Worm (Caenorhabditis elegans) whole organism, late embryonic: ENCODE results near the gene pqn-31.

Source experiments
- K02D7.2 ChIP-seq: sonication (generic microtip); optimal IDR thresholded peaks from 2 replicates; lab custom pipeline; 2017; ENCODE audit warnings: mild to moderate bottlenecking, missing genetic modification characterization, missing compliant biosample characterization
- Y22D7AL.16 ChIP-seq: sonication (generic microtip); optimal IDR thresholded peaks from 2 replicates; lab custom pipeline; 2016; ENCODE audit warnings: missing genetic modification characterization, missing compliant biosample characterization
- ceh-22 ChIP-seq: sonication (generic microtip); optimal IDR thresholded peaks from 2 replicates; lab custom pipeline; 2017; ENCODE audit warnings: missing biosample characterization, missing genetic modification characterization
- hlh-8 ChIP-seq: sonication (generic microtip); optimal IDR thresholded peaks from 2 replicates; lab custom pipeline; 2016; ENCODE audit warnings: missing genotype, missing genetic modification characterization, missing compliant biosample characterization
- nhr-11 ChIP-seq: fragments of 150-350 bp; optimal IDR thresholded peaks from 2 replicates; lab custom pipeline; 2014; ENCODE audit warnings: missing biosample characterization, missing genetic modification characterization
- pax-1 ChIP-seq: fragments of 150-350 bp; optimal IDR thresholded peaks from 2 replicates; lab custom pipeline; 2014; ENCODE audit warnings: missing biosample characterization, missing genetic modification characterization
- pha-4 ChIP-seq: fragments of 150-350 bp; optimal IDR thresholded peaks from 2 replicates; lab custom pipeline; 2018; ENCODE audit warnings: missing biosample characterization, missing genetic modification reagents, missing genetic modification characterization
- sox-2 ChIP-seq: fragments of 200-800 bp; sonication (Bioruptor generic); IDR thresholded peaks from 2 replicates; pipeline ENCODE4 v1.3.6; 2022; ENCODE audit warnings: missing genetic modification reagents, missing genetic modification characterization, missing compliant biosample characterization
- tbx-2 ChIP-seq: sonication (generic microtip); optimal IDR thresholded peaks from 2 replicates; lab custom pipeline; 2016; ENCODE audit warnings: missing genetic modification characterization, missing compliant biosample characterization
- unc-55 ChIP-seq: sonication (generic microtip); optimal IDR thresholded peaks from 2 replicates; lab custom pipeline; 2017; ENCODE audit warnings: missing biosample characterization, missing genetic modification reagents, missing genetic modification characterization
- unc-86 ChIP-seq: sonication (generic microtip); optimal IDR thresholded peaks from 2 replicates; lab custom pipeline; 2016; ENCODE audit warnings: missing genetic modification characterization, missing compliant biosample characterization

DNA sequence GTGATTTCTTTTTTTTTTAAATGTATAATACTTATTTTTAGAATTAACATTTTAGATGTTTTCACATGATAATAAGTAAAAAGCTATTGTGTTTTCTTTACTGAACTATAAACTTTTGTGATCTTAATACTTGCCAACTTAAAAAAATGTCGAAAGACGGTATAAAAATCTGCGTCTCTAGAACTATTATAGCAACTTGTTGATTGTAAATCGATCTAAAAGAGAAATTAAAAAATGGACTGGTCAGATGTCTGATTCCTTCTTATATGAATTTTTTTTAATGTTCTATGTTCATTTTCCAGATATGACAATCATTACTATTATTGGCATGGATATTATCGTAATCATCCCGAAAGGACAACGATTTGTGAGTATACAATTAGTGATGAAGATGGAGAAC is 18.4 kb downstream of the pqn-31 start, which contains the start of gene F21C10.3:
- TF ChIP-seq nhr-11 (tag; lab: Kevin White, UChicago), result no peak
- no peak for TF ChIP-seq Y22D7AL.16 (tag; lab: Kevin White, UChicago)
- TF ChIP-seq sox-2, result no peak
- TF ChIP-seq hlh-8, result no peak
- no peak for TF ChIP-seq unc-55 (GFP tag; lab: Kevin White, UChicago)
- no peak for TF ChIP-seq unc-86
- TF ChIP-seq tbx-2 (tag; lab: Kevin White, UChicago), result no peak
- no peak for TF ChIP-seq ceh-22 (tag; lab: Kevin White, UChicago)
- TF ChIP-seq pha-4 (tag; lab: Kevin White, UChicago), result no peak
- no peak for TF ChIP-seq pax-1 (tag; lab: Kevin White, UChicago)
- no peak for TF ChIP-seq K02D7.2 (tag; lab: Kevin White, UChicago)
